Worm (Caenorhabditis elegans): Measurements from ENCODE around the gene mdt-4.

Gene mdt-4

DNA sequence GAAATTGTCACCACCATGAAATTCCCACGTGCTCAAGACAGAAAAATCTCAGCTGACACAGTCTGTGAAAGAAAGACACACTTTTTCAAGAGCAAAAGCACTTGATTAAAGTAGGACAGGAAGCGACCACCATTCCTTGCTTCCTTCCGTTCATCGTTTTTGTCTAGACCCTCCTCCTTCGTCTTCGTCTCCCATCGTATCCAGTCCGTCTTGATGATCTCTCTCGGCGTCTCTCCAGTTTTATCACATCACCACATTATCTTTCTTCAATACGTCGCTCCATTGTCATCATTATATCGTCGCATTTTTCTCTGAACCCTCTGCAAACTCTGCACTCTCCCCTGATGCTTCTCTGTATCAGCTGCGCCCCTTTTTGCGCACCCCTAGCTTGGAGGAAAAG is 35.6 kb downstream of the mdt-4 start (continued):
- peak; percentile 68 for TF ChIP-seq hlh-30 (tag; optimal IDR thresholded peaks at IDR 0.05; ENCODE audit: insufficient read depth)
- TF ChIP-seq zip-2 (tag; optimal IDR thresholded peaks at IDR 0.05): no peak
- no peak for TF ChIP-seq F49E8.2 (tag; optimal IDR thresholded peaks at IDR 0.05; ENCODE audit: borderline replicate concordance)
- TF ChIP-seq zip-11 (GFP tag; IDR thresholded peaks at IDR 0.05): no peak
- TF ChIP-seq egl-43 (GFP tag; IDR thresholded peaks at IDR 0.05): peak; percentile 29; the same call in 1 of the 2 replicates
- no peak for TF ChIP-seq spr-1 (tag; optimal IDR thresholded peaks at IDR 0.05)

DNA sequence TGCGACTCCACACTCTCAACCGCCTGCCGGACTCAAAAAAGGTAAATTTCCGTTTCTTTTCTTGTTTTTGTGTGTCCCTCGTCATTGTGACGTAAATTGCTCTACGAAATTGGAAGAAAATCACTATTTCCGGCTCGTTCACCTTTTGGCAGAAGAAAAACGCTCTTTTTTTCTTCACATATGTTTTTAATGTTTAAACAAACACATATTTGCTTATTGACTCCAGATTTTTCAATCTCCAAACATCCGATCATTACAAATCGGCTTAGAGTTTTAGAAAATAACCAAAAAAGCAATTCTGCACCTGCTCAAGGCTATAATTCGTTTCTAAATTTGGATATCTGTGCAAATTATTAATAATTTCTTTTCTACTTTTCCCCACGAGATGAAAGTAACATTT is 37.9 kb downstream of the mdt-4 start:
- TF ChIP-seq gei-8 (GFP tag; optimal IDR thresholded peaks at IDR 0.05) (no peak), Y48G9A.11 (GFP tag; IDR thresholded peaks at IDR 0.05) (no peak), zfp-2 (tag; optimal IDR thresholded peaks at IDR 0.05) (no peak), Y75B8A.6 (GFP tag; IDR thresholded peaks at IDR 0.05) (0 out of 2 replicates have a peak, but pooled peaks have one; percentile 13)

DNA sequence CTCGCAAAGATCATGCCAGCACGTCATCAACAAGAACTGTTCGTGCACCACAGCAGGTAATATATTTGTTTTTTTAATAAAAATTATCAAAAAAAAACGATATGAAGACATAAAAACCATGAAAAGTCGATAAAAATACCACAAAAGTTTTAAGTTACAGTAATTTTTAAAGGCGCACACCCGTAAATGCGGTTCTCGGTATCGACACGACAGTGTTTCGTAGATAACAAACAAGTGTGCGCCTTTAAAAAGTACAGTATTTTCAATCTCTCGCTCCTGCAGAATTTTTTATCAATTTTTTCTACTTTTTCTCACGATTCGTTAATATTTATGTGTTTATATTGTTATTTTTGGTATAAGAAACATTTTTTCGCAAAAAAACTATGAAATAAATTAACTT is 38.4 kb downstream of the mdt-4 start:
- no peak for TF ChIP-seq zip-11 (GFP tag; IDR thresholded peaks at IDR 0.05)
- no peak for TF ChIP-seq Y48G9A.11 (GFP tag; IDR thresholded peaks at IDR 0.05)
- no peak for TF ChIP-seq nhr-77 (tag; optimal IDR thresholded peaks at IDR 0.05)
- TF ChIP-seq F10B5.3 (tag; optimal IDR thresholded peaks at IDR 0.05): no peak
- TF ChIP-seq lim-7 (GFP tag; IDR thresholded peaks at IDR 0.05): no peak
- no peak for TF ChIP-seq mdt-29 (GFP tag; IDR thresholded peaks at IDR 0.05)
- TF ChIP-seq dve-1 (tag; optimal IDR thresholded peaks at IDR 0.05; ENCODE audit: insufficient read depth): no peak
- 0 out of 2 replicates have a peak, but pooled peaks have one; percentile 36 for TF ChIP-seq snpc-1.2 (GFP tag; IDR thresholded peaks at IDR 0.05)

DNA sequence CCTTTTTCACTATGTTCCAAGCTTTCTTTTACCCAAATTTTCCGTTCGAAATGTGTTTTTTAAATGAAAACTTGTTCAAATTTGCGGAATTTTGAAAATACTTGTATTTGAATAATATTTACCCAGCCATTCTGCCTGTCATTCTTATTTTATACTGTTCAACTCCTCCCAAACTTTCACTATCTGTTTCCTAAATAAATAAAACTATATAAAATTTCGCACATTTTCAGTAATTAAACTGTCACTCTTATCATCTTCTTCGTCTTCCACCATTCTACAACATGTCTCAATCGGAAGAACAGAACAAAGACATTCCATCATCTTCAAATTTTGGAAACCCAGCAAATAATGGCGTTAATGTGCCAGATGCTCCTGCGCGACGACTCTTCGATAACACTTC is 39.0 kb downstream of the mdt-4 start, which contains the start of gene btbd-10:
TSS of gene btbd-10 (plus strand) at position 231 of the 400 bp plus-strand sequence.
- TF ChIP-seq Y105C5A.15 (GFP tag; IDR thresholded peaks at IDR 0.05) (no peak), zip-2 (tag; optimal IDR thresholded peaks at IDR 0.05) (no peak), php-3 (GFP tag; IDR thresholded peaks at IDR 0.05) (peak; percentile 81), aha-1 (tag) (peak; percentile 44), lin-15B (tag; optimal IDR thresholded peaks at IDR 0.05) (no peak), snpc-1.2 (GFP tag; IDR thresholded peaks at IDR 0.05) (no peak), pha-4 (GFP tag; IDR thresholded peaks at IDR 0.05) (no peak), pha-4 (tag; optimal IDR thresholded peaks at IDR 0.05) (no peak), saeg-2 (GFP tag; IDR thresholded peaks at IDR 0.05) (no peak), ceh-28 (tag; optimal IDR thresholded peaks at IDR 0.05) (no peak), daf-16 (GFP tag; optimal IDR thresholded peaks at IDR 0.05) (no peak), daf-16 (tag; optimal IDR thresholded peaks at IDR 0.05) (peak; percentile 62), hlh-11 (tag; optimal IDR thresholded peaks at IDR 0.05) (peak; percentile 5), nhr-28 (tag; optimal IDR thresholded peaks at IDR 0.05) (peak; percentile 38), attf-4 (tag; optimal IDR thresholded peaks at IDR 0.05) (no peak), nhr-11 (tag; optimal IDR thresholded peaks at IDR 0.05) (no peak), dmd-9 (GFP tag; IDR thresholded peaks at IDR 0.05) (no peak), hmg-1.1 (GFP tag; IDR thresholded peaks at IDR 0.05) (no peak), lin-1 (GFP tag; IDR thresholded peaks at IDR 0.05) (0 out of 2 replicates have a peak, but pooled peaks have one; percentile 14), hif-1 (tag; optimal IDR thresholded peaks at IDR 0.05) (no peak), snpc-4 (tag; optimal IDR thresholded peaks at IDR 0.05) (no peak), ceh-44 (GFP tag; IDR thresholded peaks at IDR 0.05) (no peak), ceh-62 (tag; optimal IDR thresholded peaks at IDR 0.05) (no peak), dve-1 (tag; optimal IDR thresholded peaks at IDR 0.05; ENCODE audit: insufficient read depth) (peak; percentile 5), Y5F2A.4 (GFP tag; optimal IDR thresholded peaks at IDR 0.05) (no peak), zip-11 (GFP tag; IDR thresholded peaks at IDR 0.05) (no peak), lir-3 (tag; optimal IDR thresholded peaks at IDR 0.05) (no peak), tra-1 (GFP tag; IDR thresholded peaks at IDR 0.05) (no peak), zag-1 (tag; optimal IDR thresholded peaks at IDR 0.05) (no peak), pqm-1 (tag; optimal IDR thresholded peaks at IDR 0.05) (peak; percentile 28), dmd-6 (GFP tag; IDR thresholded peaks at IDR 0.05) (peak; percentile 28; the same call in 1 of the 2 replicates)
